Fruit fly (Drosophila melanogaster) whole organism, embryonic: Measurements from ENCODE around the gene Doc2.

Source experiments
- BEAF-32 ChIP-seq: fragments of 200-800 bp; sonication (Bioruptor generic); optimal IDR thresholded peaks from 3 replicates; lab custom pipeline; 2017; ENCODE audit warnings: missing biosample characterization, missing genetic modification characterization, mild to moderate bottlenecking, moderate library complexity, missing genetic modification reagents
- Bteb2 ChIP-seq: fragments of 200-800 bp; sonication (Bioruptor generic); optimal IDR thresholded peaks from 2 replicates; lab custom pipeline; 2016; ENCODE audit warnings: missing biosample characterization, missing genetic modification characterization
- CG10267 ChIP-seq: fragments of 200-800 bp; sonication (Bioruptor generic); optimal IDR thresholded peaks from 2 replicates; lab custom pipeline; 2018; ENCODE audit warnings: missing biosample characterization, mild to moderate bottlenecking, missing genetic modification characterization, moderate library complexity
- CG11093 ChIP-seq: fragments of 200-800 bp; sonication (Bioruptor generic); IDR thresholded peaks from 3 replicates; pipeline ENCODE4 v1.3.6; 2022; ENCODE audit warnings: missing biosample characterization, missing genetic modification characterization
- CG11398 ChIP-seq: fragments of 200-800 bp; sonication (Bioruptor generic); optimal IDR thresholded peaks from 2 replicates; lab custom pipeline; 2016; ENCODE audit warnings: missing biosample characterization, missing genetic modification characterization
- CG11695 ChIP-seq: fragments of 200-800 bp; sonication (Bioruptor generic); IDR thresholded peaks from 3 replicates; pipeline ENCODE4 v1.3.6; 2022; ENCODE audit warnings: missing biosample characterization, missing genetic modification characterization
- CG14014 ChIP-seq: fragments of 200-800 bp; sonication (Bioruptor generic); IDR thresholded peaks from 2 replicates; pipeline ENCODE4 v1.3.6; 2022; ENCODE audit warnings: missing biosample characterization, missing genetic modification characterization
- CG15479 ChIP-seq: fragments of 200-800 bp; sonication (Bioruptor generic); optimal IDR thresholded peaks from 3 replicates; lab custom pipeline; 2019; ENCODE audit warnings: missing biosample characterization, mild to moderate bottlenecking, missing genetic modification characterization, moderate library complexity
- CG1647 ChIP-seq: fragments of 200-800 bp; sonication (Bioruptor generic); optimal IDR thresholded peaks from 3 replicates; lab custom pipeline; 2016; ENCODE audit warnings: missing biosample characterization, missing genetic modification characterization
- CG17829 ChIP-seq: fragments of 200-800 bp; optimal IDR thresholded peaks from 2 replicates; lab custom pipeline; 2019; ENCODE audit warnings: missing biosample characterization, mild to moderate bottlenecking, missing genetic modification characterization, moderate library complexity
- CG18476 ChIP-seq: fragments of 200-800 bp; sonication (Bioruptor generic); optimal IDR thresholded peaks from 2 replicates; lab custom pipeline; 2016; ENCODE audit warnings: missing biosample characterization, mild to moderate bottlenecking, missing genetic modification characterization
- CG2120 ChIP-seq: fragments of 200-800 bp; sonication (Bioruptor generic); optimal IDR thresholded peaks from 3 replicates; lab custom pipeline; 2016; ENCODE audit warnings: missing biosample characterization, missing genetic modification characterization
- CG2678 ChIP-seq: fragments of 200-800 bp; sonication (Bioruptor generic); optimal IDR thresholded peaks from 3 replicates; lab custom pipeline; 2019; ENCODE audit warnings: missing biosample characterization, mild to moderate bottlenecking, missing genetic modification characterization, moderate library complexity
- CG32532 ChIP-seq: fragments of 200-800 bp; sonication (Bioruptor generic); IDR thresholded peaks from 2 replicates; pipeline ENCODE4 v1.3.6; 2022; ENCODE audit warnings: missing biosample characterization, missing genetic modification characterization
- CG6765 ChIP-seq: fragments of 200-800 bp; sonication (Bioruptor generic); optimal IDR thresholded peaks from 3 replicates; lab custom pipeline; 2017; ENCODE audit warnings: missing biosample characterization, mild to moderate bottlenecking, missing genetic modification characterization
- CG7839 ChIP-seq: fragments of 200-800 bp; sonication (Bioruptor generic); optimal IDR thresholded peaks from 3 replicates; lab custom pipeline; 2018; ENCODE audit warnings: missing biosample characterization, mild to moderate bottlenecking, missing genetic modification characterization, moderate library complexity
- CG7987 ChIP-seq: fragments of 200-800 bp; sonication (Bioruptor generic); optimal IDR thresholded peaks from 2 replicates; lab custom pipeline; 2018; ENCODE audit warnings: missing biosample characterization, mild to moderate bottlenecking, missing genetic modification characterization, moderate library complexity
- CG8478 ChIP-seq: fragments of >200 bp; optimal IDR thresholded peaks from 2 replicates; lab custom pipeline; 2018
- CG8944 ChIP-seq: fragments of 200-800 bp; sonication (Bioruptor generic); optimal IDR thresholded peaks from 3 replicates; lab custom pipeline; 2016; ENCODE audit warnings: missing biosample characterization, missing genetic modification characterization
- D19A ChIP-seq: fragments of 200-800 bp; optimal IDR thresholded peaks from 3 replicates; lab custom pipeline; 2019; ENCODE audit warnings: missing biosample characterization, mild to moderate bottlenecking, missing genetic modification characterization, moderate library complexity
- Dfd ChIP-seq, 2 experiments: fragments of >200 bp; optimal IDR thresholded peaks; 2 replicates each; lab custom pipeline; 2017; ENCODE audit warnings: missing biosample characterization in 2 of 2, missing genetic modification characterization in 2 of 2
- ERR ChIP-seq: fragments of 200-800 bp; sonication (Bioruptor generic); optimal IDR thresholded peaks from 2 replicates; lab custom pipeline; 2016; ENCODE audit warnings: missing biosample characterization, missing genetic modification characterization
- HHEX ChIP-seq: fragments of 200-800 bp; sonication (Bioruptor generic); optimal IDR thresholded peaks from 3 replicates; lab custom pipeline; 2017; ENCODE audit warnings: missing biosample characterization, mild to moderate bottlenecking, missing genetic modification characterization, missing genetic modification reagents
- HmgZ ChIP-seq: fragments of 200-800 bp; sonication (Bioruptor generic); optimal IDR thresholded peaks from 2 replicates; lab custom pipeline; 2018; ENCODE audit warnings: missing biosample characterization, mild to moderate bottlenecking, missing genetic modification characterization
- Lhr ChIP-seq: fragments of 200-800 bp; sonication (Bioruptor generic); optimal IDR thresholded peaks from 3 replicates; lab custom pipeline; 2017; ENCODE audit warnings: mild to moderate bottlenecking, missing biosample characterization, missing genetic modification reagents, missing genetic modification characterization
- Mes4 ChIP-seq: fragments of 200-800 bp; sonication (Bioruptor generic); optimal IDR thresholded peaks from 2 replicates; lab custom pipeline; 2016; ENCODE audit warnings: missing biosample characterization, missing genetic modification characterization
- Mrtf ChIP-seq: fragments of 200-800 bp; sonication (Bioruptor generic); IDR thresholded peaks from 3 replicates; pipeline ENCODE4 v1.3.6; 2022; ENCODE audit warnings: missing biosample characterization, missing genetic modification characterization
- Nf-YC ChIP-seq: fragments of 200-800 bp; optimal IDR thresholded peaks from 3 replicates; lab custom pipeline; 2019; ENCODE audit warnings: missing biosample characterization, mild to moderate bottlenecking, missing genetic modification characterization, moderate library complexity
- Ptx1 ChIP-seq: fragments of 200-800 bp; sonication (Bioruptor generic); IDR thresholded peaks from 2 replicates; pipeline ENCODE4 v1.3.6; 2022; ENCODE audit warnings: missing biosample characterization, missing genetic modification characterization
- TFAM ChIP-seq: fragments of 200-800 bp; sonication (Bioruptor generic); optimal IDR thresholded peaks from 2 replicates; lab custom pipeline; 2017; ENCODE audit warnings: missing biosample characterization, missing genetic modification characterization, inconsistent platforms
- caup ChIP-seq: fragments of 200-800 bp; sonication (Bioruptor generic); optimal IDR thresholded peaks from 3 replicates; lab custom pipeline; 2017; ENCODE audit warnings: missing biosample characterization, mild to moderate bottlenecking, missing genetic modification characterization, moderate library complexity; ENCODE audit not compliant: severe bottlenecking
- ewg ChIP-seq: fragments of 200-800 bp; sonication (Bioruptor generic); optimal IDR thresholded peaks from 3 replicates; lab custom pipeline; 2017; ENCODE audit warnings: mild to moderate bottlenecking, missing biosample characterization, missing genetic modification reagents, missing genetic modification characterization
- ftz-f1 ChIP-seq: fragments of 200-800 bp; sonication (Bioruptor generic); optimal IDR thresholded peaks from 2 replicates; lab custom pipeline; 2016; ENCODE audit warnings: missing biosample characterization, missing genetic modification characterization
- gce ChIP-seq: fragments of 200-800 bp; sonication (Bioruptor generic); IDR thresholded peaks from 3 replicates; pipeline ENCODE4 v1.3.6; 2022; ENCODE audit warnings: missing biosample characterization, missing genetic modification characterization
- grau ChIP-seq: fragments of 200-800 bp; optimal IDR thresholded peaks from 3 replicates; lab custom pipeline; 2019; ENCODE audit warnings: missing biosample characterization, mild to moderate bottlenecking, missing genetic modification characterization, moderate library complexity
- hb ChIP-seq: fragments of 200-800 bp; sonication (Bioruptor generic); IDR thresholded peaks from 3 replicates; pipeline ENCODE4 v1.3.6; 2022; ENCODE audit warnings: missing biosample characterization, missing genetic modification characterization; ENCODE audit not compliant: partially characterized antibody
- her ChIP-seq: fragments of 200-800 bp; sonication (Bioruptor generic); optimal IDR thresholded peaks from 2 replicates; lab custom pipeline; 2016; ENCODE audit warnings: missing biosample characterization, missing genetic modification characterization
- knrl ChIP-seq: fragments of 200-800 bp; sonication (Bioruptor generic); IDR thresholded peaks from 3 replicates; pipeline ENCODE4 v1.3.6; 2022; ENCODE audit warnings: missing biosample characterization, missing genetic modification characterization; ENCODE audit not compliant: partially characterized antibody
- lmd ChIP-seq: fragments of 200-800 bp; sonication (Bioruptor generic); IDR thresholded peaks from 2 replicates; pipeline ENCODE4 v1.3.6; 2022; ENCODE audit warnings: missing biosample characterization, missing genetic modification characterization
- mld ChIP-seq: fragments of 200-800 bp; sonication (Bioruptor generic); IDR thresholded peaks from 3 replicates; pipeline ENCODE4 v1.3.6; 2022; ENCODE audit warnings: missing biosample characterization, missing genetic modification characterization; ENCODE audit not compliant: partially characterized antibody
- nerfin-1 ChIP-seq: fragments of 200-800 bp; sonication (Bioruptor generic); optimal IDR thresholded peaks from 3 replicates; lab custom pipeline; 2019; ENCODE audit warnings: missing biosample characterization, mild to moderate bottlenecking, missing genetic modification characterization, moderate library complexity
- onecut ChIP-seq: fragments of 200-800 bp; sonication (Bioruptor generic); IDR thresholded peaks from 2 replicates; pipeline ENCODE4 v1.3.6; 2022; ENCODE audit warnings: missing biosample characterization, missing genetic modification characterization
- peb ChIP-seq: fragments of 200-800 bp; sonication (Bioruptor generic); IDR thresholded peaks from 2 replicates; pipeline ENCODE4 v1.3.6; 2022; ENCODE audit warnings: missing biosample characterization, missing genetic modification characterization
- prd ChIP-seq, 3 experiments: fragments of >200 bp in 2 of 3; fragments of 200-800 bp in 1 of 3; sonication (Bioruptor generic) in 1 of 3; optimal IDR thresholded peaks in 2 of 3; IDR thresholded peaks in 1 of 3; 2 replicates in 2 of 3; 3 replicates in 1 of 3; pipeline versions ENCODE4 v1.3.6 to Lab custom; 2017 to 2022; ENCODE audit warnings: missing biosample characterization in 1 of 3, missing genetic modification characterization in 1 of 3
- sc ChIP-seq, 3 experiments: fragments of >200 bp in 2 of 3; fragments of 200-800 bp in 1 of 3; sonication (Bioruptor generic) in 1 of 3; optimal IDR thresholded peaks; 2 replicates in 2 of 3; 3 replicates in 1 of 3; lab custom pipeline; 2017; ENCODE audit warnings: mild to moderate bottlenecking in 1 of 3, missing biosample characterization in 1 of 3, missing genetic modification characterization in 1 of 3, missing genetic modification reagents in 1 of 3
- scrt ChIP-seq: fragments of 200-800 bp; sonication (Bioruptor generic); optimal IDR thresholded peaks from 2 replicates; lab custom pipeline; 2018; ENCODE audit warnings: missing biosample characterization, mild to moderate bottlenecking, missing genetic modification characterization, moderate library complexity
- stc ChIP-seq: fragments of 200-800 bp; sonication (Bioruptor generic); IDR thresholded peaks from 2 replicates; pipeline ENCODE4 v1.3.6; 2022; ENCODE audit warnings: missing biosample characterization, missing genetic modification characterization
- vvl ChIP-seq: fragments of 200-800 bp; sonication (Bioruptor generic); IDR thresholded peaks from 2 replicates; pipeline ENCODE4 v1.3.6; 2022; ENCODE audit warnings: missing biosample characterization, missing genetic modification characterization

The Doc2 gene

dm6 chr3L:8978678-8979413 is 40.2 kb downstream of the Doc2 start (continued):
- TF ChIP-seq caup (GFP tag; lab: Kevin White, UChicago) (no peak), TFAM (GFP tag; lab: Kevin White, UChicago) (no peak), CG8944 (no peak), prd (optimal IDR thresholded peaks at IDR 0.05; lab: Kevin White, UChicago) (no peak), prd (GFP tag; IDR thresholded peaks at IDR 0.05; lab: Robert Waterston, UW) (peak; percentile 59; the same call in 2 of the 3 replicates), Mrtf (GFP tag; lab: Robert Waterston, UW) (no peak), CG17829 (tag; lab: Kevin White, UChicago) (no peak), CG2120 (GFP tag; lab: Kevin White, UChicago) (no peak), stc (GFP tag; lab: Robert Waterston, UW) (peak; percentile 15; the same call in 1 of the 2 replicates), CG15479 (GFP tag; lab: Kevin White, UChicago) (peak; percentile 85), lmd (GFP tag; lab: Robert Waterston, UW) (peak; percentile 51), Nf-YC (peak; percentile 8), CG7987 (GFP tag; lab: Kevin White, UChicago) (no peak), HHEX (GFP tag; lab: Kevin White, UChicago) (no peak), CG1647 (GFP tag; lab: Kevin White, UChicago) (no peak), Mes4 (GFP tag; lab: Kevin White, UChicago) (peak; percentile 2), D19A (no peak), Ptx1 (GFP tag; lab: Robert Waterston, UW) (peak; percentile 63), CG2678 (tag; lab: Kevin White, UChicago) (no peak), CG11093 (GFP tag; lab: Robert Waterston, UW) (0 out of 3 replicates have a peak, but pooled peaks have one; percentile 14), CG6765 (no peak), nerfin-1 (tag; lab: Kevin White, UChicago) (no peak), sc (optimal IDR thresholded peaks at IDR 0.05; lab: Kevin White, UChicago) (no peak), sc (GFP tag; optimal IDR thresholded peaks at IDR 0.05; lab: Kevin White, UChicago) (no peak), her (no peak), CG11695 (GFP tag; lab: Robert Waterston, UW) (no peak), CG10267 (tag; lab: Kevin White, UChicago) (peak; percentile 9), hb (GFP tag; lab: Robert Waterston, UW) (no peak), knrl (GFP tag; lab: Robert Waterston, UW) (no peak), grau (tag; lab: Kevin White, UChicago) (no peak), Bteb2 (no peak), CG18476 (GFP tag; lab: Kevin White, UChicago) (no peak), Dfd (GFP tag; optimal IDR thresholded peaks at IDR 0.05; lab: Kevin White, UChicago) (no peak), ftz-f1 (GFP tag; lab: Kevin White, UChicago) (peak; percentile 94), CG7839 (tag; lab: Kevin White, UChicago) (peak; percentile 38), CG8478 (lab: Kevin White, UChicago) (no peak), CG32532 (GFP tag; lab: Robert Waterston, UW) (no peak), ERR (GFP tag; lab: Kevin White, UChicago) (no peak), HmgZ (tag; lab: Kevin White, UChicago) (no peak), Lhr (GFP tag; lab: Kevin White, UChicago) (no peak), gce (0 out of 3 replicates have a peak, but pooled peaks have one; percentile 39), vvl (GFP tag; lab: Robert Waterston, UW) (peak; percentile 24; the same call in 1 of the 2 replicates), CG14014 (GFP tag; lab: Robert Waterston, UW) (no peak), ewg (GFP tag; lab: Kevin White, UChicago) (peak; percentile 11), mld (no peak), scrt (GFP tag; lab: Kevin White, UChicago) (no peak), CG11398 (GFP tag; lab: Kevin White, UChicago) (no peak), onecut (GFP tag; lab: Robert Waterston, UW) (no peak), BEAF-32 (GFP tag; lab: Kevin White, UChicago) (no peak), peb (GFP tag; lab: Robert Waterston, UW) (no peak)
